Worm (Caenorhabditis elegans) whole organism, early embryonic: Measurements from ENCODE around the gene srh-82.

Experiments
- B0310.2 ChIP-seq: sonication (generic microtip); optimal IDR thresholded peaks from 2 replicates; lab custom pipeline; 2016; ENCODE audit warnings: mild to moderate bottlenecking, missing genetic modification characterization, missing compliant biosample characterization
- F13C5.2 ChIP-seq: sonication (generic microtip); optimal IDR thresholded peaks from 2 replicates; lab custom pipeline; 2017; ENCODE audit warnings: mild to moderate bottlenecking, missing genetic modification characterization, inconsistent platforms, missing compliant biosample characterization
- aly-1 ChIP-seq: sonication (generic microtip); optimal IDR thresholded peaks from 2 replicates; lab custom pipeline; 2016; ENCODE audit warnings: missing genetic modification characterization, missing compliant biosample characterization
- ama-1 ChIP-seq: fragments of 150-350 bp; optimal IDR thresholded peaks from 2 replicates; lab custom pipeline; 2014
- ceh-13 ChIP-seq: fragments of 200-800 bp; sonication (Bioruptor generic); optimal IDR thresholded peaks from 2 replicates; lab custom pipeline; 2018; ENCODE audit warnings: mild to moderate bottlenecking, missing genetic modification characterization, missing compliant biosample characterization
- ceh-36 ChIP-seq: sonication (generic microtip); optimal IDR thresholded peaks from 2 replicates; lab custom pipeline; 2016; ENCODE audit warnings: missing genetic modification characterization, inconsistent platforms, missing compliant biosample characterization
- ets-7 ChIP-seq: sonication (generic microtip); optimal IDR thresholded peaks from 2 replicates; lab custom pipeline; 2016; ENCODE audit warnings: missing genotype, missing genetic modification characterization, missing compliant biosample characterization
- flt-1 ChIP-seq: fragments of 200-800 bp; sonication (Bioruptor generic); IDR thresholded peaks from 2 replicates; pipeline ENCODE4 v1.3.6; 2022; ENCODE audit warnings: missing genetic modification characterization, missing compliant biosample characterization
- hmbx-1 ChIP-seq: sonication (generic microtip); optimal IDR thresholded peaks from 2 replicates; lab custom pipeline; 2016; ENCODE audit warnings: mild to moderate bottlenecking, missing genetic modification characterization, missing compliant biosample characterization
- hmg-4 ChIP-seq: fragments of 200-800 bp; sonication (Bioruptor generic); optimal IDR thresholded peaks from 2 replicates; lab custom pipeline; 2018; ENCODE audit warnings: mild to moderate bottlenecking, missing genetic modification characterization, missing compliant biosample characterization
- hnd-1 ChIP-seq: sonication (generic microtip); optimal IDR thresholded peaks from 2 replicates; lab custom pipeline; 2016; ENCODE audit warnings: missing genetic modification characterization, missing compliant biosample characterization
- pes-1 ChIP-seq: fragments of 200-800 bp; sonication (Bioruptor generic); IDR thresholded peaks from 2 replicates; pipeline ENCODE4 v1.3.6; 2022; ENCODE audit warnings: missing genetic modification reagents, missing genetic modification characterization, missing compliant biosample characterization
- scrt-1 ChIP-seq: fragments of 200-800 bp; sonication (Bioruptor generic); IDR thresholded peaks from 2 replicates; pipeline ENCODE4 v1.3.6; 2022; ENCODE audit warnings: missing genetic modification characterization, missing compliant biosample characterization
- sea-1 ChIP-seq: fragments of 200-800 bp; sonication (Bioruptor generic); conservative IDR thresholded peaks from 2 replicates; pipeline ENCODE4 v1.3.6; 2022; ENCODE audit warnings: missing genetic modification characterization, missing compliant biosample characterization
- tbx-11 ChIP-seq: fragments of 200-800 bp; sonication (Bioruptor generic); IDR thresholded peaks from 2 replicates; pipeline ENCODE4 v1.3.6; 2022; ENCODE audit warnings: missing genetic modification characterization, missing compliant biosample characterization
- tbx-37 ChIP-seq: fragments of 200-800 bp; sonication (Bioruptor generic); conservative IDR thresholded peaks from 2 replicates; pipeline ENCODE4 v1.3.6; 2022; ENCODE audit warnings: missing genetic modification reagents, missing genetic modification characterization, missing compliant biosample characterization
- tra-4 ChIP-seq: sonication (generic microtip); optimal IDR thresholded peaks from 2 replicates; lab custom pipeline; 2017; ENCODE audit warnings: missing genetic modification characterization, missing compliant biosample characterization

srh-82 gene

DNA sequence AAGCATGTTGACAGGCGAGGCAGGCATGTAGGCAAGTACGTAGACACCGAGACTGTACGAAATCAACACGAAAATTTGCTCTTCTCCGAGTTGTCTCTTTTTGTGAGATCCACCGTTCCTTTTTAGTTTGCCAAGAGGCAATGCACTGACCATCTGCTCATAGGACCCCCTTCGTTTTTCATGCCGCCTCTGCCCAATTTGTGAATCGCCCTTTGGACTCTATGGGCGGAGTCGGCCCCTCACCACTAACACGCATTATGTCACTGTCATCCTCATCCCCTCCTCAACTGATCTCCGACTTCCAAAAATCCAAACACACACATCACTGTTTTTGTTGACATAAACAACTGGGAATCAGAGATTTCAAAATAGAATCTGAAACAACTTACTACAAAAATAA, 9.0 kb downstream of the srh-82 start:
- no peak for TF ChIP-seq ets-7 (tag; lab: Kevin White, UChicago)
- TF ChIP-seq hnd-1 (tag; lab: Kevin White, UChicago): no peak
- no peak for TF ChIP-seq tbx-11
- TF ChIP-seq sea-1 (GFP tag; lab: Robert Waterston, UW): no peak
- peak; percentile 65 for TF ChIP-seq hmg-4 (GFP tag; lab: Kevin White, UChicago)
- TF ChIP-seq hmbx-1 (tag; lab: Kevin White, UChicago): no peak
- TF ChIP-seq flt-1 (GFP tag; lab: Robert Waterston, UW): no peak
- no peak for TF ChIP-seq ama-1 (lab: Kevin White, UChicago)
- peak; percentile 22 for TF ChIP-seq aly-1 (tag; lab: Kevin White, UChicago)

DNA sequence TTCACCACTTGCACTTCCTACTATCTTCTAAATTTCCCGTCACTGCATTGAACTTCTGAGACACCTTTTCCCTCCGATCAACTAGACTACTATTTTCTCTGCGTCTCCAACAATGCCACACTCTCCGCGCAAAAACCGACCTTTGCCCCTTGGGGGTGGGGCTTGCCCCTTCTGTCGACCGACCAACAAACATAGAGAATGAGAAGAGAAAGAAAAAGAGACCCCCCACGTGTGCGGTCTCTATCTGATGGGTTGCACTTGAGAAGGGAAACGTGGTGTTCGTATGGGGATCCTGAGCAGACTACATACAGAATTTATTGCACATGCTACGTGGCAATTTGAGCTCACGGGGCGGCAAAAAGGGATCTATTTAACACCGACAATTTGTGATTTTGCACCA, 10.3 kb downstream of the srh-82 start:
- peak; percentile 30; the same call in 1 of the 2 replicates for TF ChIP-seq pes-1 (GFP tag; lab: Robert Waterston, UW)
- no peak for TF ChIP-seq hnd-1 (tag; lab: Kevin White, UChicago)
- TF ChIP-seq tbx-11: peak; percentile 41; the same call in 1 of the 2 replicates
- TF ChIP-seq aly-1 (tag; lab: Kevin White, UChicago): peak; percentile 45
- TF ChIP-seq scrt-1 (GFP tag; lab: Robert Waterston, UW): peak; percentile 61; the same call in 1 of the 2 replicates
- TF ChIP-seq hmg-4 (GFP tag; lab: Kevin White, UChicago): peak; percentile 80

- TF ChIP-seq sea-1 (GFP tag; lab: Robert Waterston, UW) (0 out of 2 replicates have a peak, but pooled peaks have one; percentile 19), scrt-1 (GFP tag; lab: Robert Waterston, UW) (no peak), F13C5.2 (tag; lab: Kevin White, UChicago) (no peak), tbx-37 (GFP tag; lab: Robert Waterston, UW) (peak; percentile 53), pes-1 (GFP tag; lab: Robert Waterston, UW) (peak; percentile 68)
Observed at ce11 chrV:156044-156869, 11.4 kb downstream of the srh-82 start, which contains the start of gene ttb-1. Gene ttb-1 (plus strand): TSS chrV:156819.

DNA sequence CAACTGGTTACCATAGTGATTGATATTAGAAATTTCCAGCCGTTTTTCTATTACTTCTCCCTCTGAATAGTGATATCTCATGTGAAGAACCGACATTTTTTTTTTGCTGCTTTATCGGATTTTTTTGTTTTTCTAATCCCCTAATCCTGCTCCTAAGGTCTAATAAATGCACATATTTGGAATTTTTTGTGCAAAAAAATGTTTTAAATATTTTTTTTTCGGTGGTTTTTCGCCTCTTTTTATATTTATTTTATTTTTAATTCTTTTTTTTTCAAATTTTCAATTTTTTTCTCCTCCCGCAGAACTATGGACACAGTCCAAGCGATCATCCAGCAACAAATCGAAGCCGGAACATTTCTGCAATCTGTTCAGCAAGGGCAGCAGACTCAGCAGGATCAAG, 21.8 kb downstream of the srh-82 start, which contains the start of gene Y108G3AL.2:
Y108G3AL.2 (plus strand) TSS at position 301 of the 400 bp plus-strand sequence.
- peak; percentile 14 for TF ChIP-seq ceh-36
- no peak for TF ChIP-seq sea-1 (GFP tag; lab: Robert Waterston, UW)
- TF ChIP-seq pes-1 (GFP tag; lab: Robert Waterston, UW): no peak

DNA sequence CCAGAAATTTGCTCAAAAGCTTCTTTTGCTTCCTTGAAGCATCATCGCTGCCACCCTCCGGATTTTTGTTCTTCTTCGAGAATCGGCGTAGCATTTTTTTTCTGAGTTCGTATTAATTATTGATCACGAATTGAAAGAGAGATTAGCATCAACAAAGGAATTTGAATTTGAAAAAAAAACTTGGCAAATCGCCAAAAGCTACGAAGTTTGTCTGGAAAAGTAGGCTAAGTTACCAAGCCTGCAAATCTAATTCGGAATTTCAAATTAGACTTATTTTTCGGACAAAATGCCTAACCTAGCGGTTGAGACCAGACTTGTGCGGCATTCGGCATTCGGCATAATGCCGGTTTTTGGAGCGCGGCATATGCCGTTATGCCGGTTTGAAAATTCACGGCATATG, 27.2 kb downstream of the srh-82 start, which contains the start of gene cfap-36:
cfap-36 (minus strand) TSS at position 101 of the 400 bp plus-strand sequence.
- TF ChIP-seq hnd-1 (tag; lab: Kevin White, UChicago) (no peak), hmg-4 (GFP tag; lab: Kevin White, UChicago) (no peak), ceh-36 (no peak), pes-1 (GFP tag; lab: Robert Waterston, UW) (no peak), scrt-1 (GFP tag; lab: Robert Waterston, UW) (no peak), ceh-13 (GFP tag; lab: Kevin White, UChicago) (no peak), aly-1 (tag; lab: Kevin White, UChicago) (no peak), B0310.2 (no peak), sea-1 (GFP tag; lab: Robert Waterston, UW) (no peak), tra-4 (tag; lab: Kevin White, UChicago) (no peak), F13C5.2 (tag; lab: Kevin White, UChicago) (no peak), tbx-37 (GFP tag; lab: Robert Waterston, UW) (no peak), tbx-11 (no peak), flt-1 (GFP tag; lab: Robert Waterston, UW) (no peak), hmbx-1 (tag; lab: Kevin White, UChicago) (no peak), ets-7 (tag; lab: Kevin White, UChicago) (no peak)

DNA sequence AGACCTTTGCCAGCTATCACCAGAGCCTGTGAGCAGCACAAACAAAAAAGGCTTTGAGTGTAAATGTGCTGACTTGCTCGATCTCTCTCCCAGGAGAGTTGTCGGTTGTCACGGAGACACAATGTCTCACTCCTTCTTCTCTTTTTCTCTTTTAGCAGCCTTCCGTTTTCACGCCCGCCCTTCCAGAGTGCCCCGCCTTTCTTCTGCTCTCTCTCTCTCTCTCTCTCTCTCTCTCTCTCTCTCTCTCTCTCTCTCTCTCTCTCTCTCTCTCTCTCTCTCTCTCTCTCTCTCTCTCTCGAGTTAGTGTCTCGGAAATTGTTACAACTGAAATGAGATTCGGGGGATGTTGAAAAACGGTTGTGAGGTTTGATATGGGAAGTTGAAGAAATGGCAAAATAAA, 28.5 kb downstream of the srh-82 start:
- TF ChIP-seq F13C5.2 (tag; lab: Kevin White, UChicago) (no peak), aly-1 (tag; lab: Kevin White, UChicago) (no peak), ceh-36 (no peak), hmbx-1 (tag; lab: Kevin White, UChicago) (no peak), tra-4 (tag; lab: Kevin White, UChicago) (no peak), tbx-37 (GFP tag; lab: Robert Waterston, UW) (no peak), hmg-4 (GFP tag; lab: Kevin White, UChicago) (no peak), hnd-1 (tag; lab: Kevin White, UChicago) (no peak)

- TF ChIP-seq ceh-13 (GFP tag; lab: Kevin White, UChicago) (no peak), hmbx-1 (tag; lab: Kevin White, UChicago) (no peak), flt-1 (GFP tag; lab: Robert Waterston, UW) (no peak), ceh-36 (no peak), pes-1 (GFP tag; lab: Robert Waterston, UW) (no peak), B0310.2 (no peak), aly-1 (tag; lab: Kevin White, UChicago) (no peak), F13C5.2 (tag; lab: Kevin White, UChicago) (no peak), tra-4 (tag; lab: Kevin White, UChicago) (no peak), hnd-1 (tag; lab: Kevin White, UChicago) (no peak), tbx-37 (GFP tag; lab: Robert Waterston, UW) (no peak), ama-1 (lab: Kevin White, UChicago) (no peak), tbx-11 (no peak), sea-1 (GFP tag; lab: Robert Waterston, UW) (no peak)
Observed at ce11 chrV:174520-174919, 29.6 kb downstream of the srh-82 start.
